Worm (Caenorhabditis elegans) whole organism, L2 larva: ENCODE results near the gene tpst-2.

Experiments
- C34F6.9 ChIP-seq: fragments of 150-350 bp; optimal IDR thresholded peaks from 2 replicates; lab custom pipeline; 2014; ENCODE audit warnings: missing biosample characterization, missing genetic modification characterization
- F13H6.1 ChIP-seq: sonication (generic microtip); optimal IDR thresholded peaks from 2 replicates; lab custom pipeline; 2016; ENCODE audit warnings: missing genetic modification characterization, missing compliant biosample characterization
- R02D3.7 ChIP-seq: fragments of 150-350 bp; optimal IDR thresholded peaks from 2 replicates; lab custom pipeline; 2014; ENCODE audit warnings: missing biosample characterization, missing genetic modification characterization
- Y55F3AM.14 ChIP-seq: fragments of 200-800 bp; sonication (Bioruptor generic); optimal IDR thresholded peaks from 2 replicates; lab custom pipeline; 2018; ENCODE audit warnings: mild to moderate bottlenecking, missing genetic modification characterization, missing compliant biosample characterization
- ZK546.5 ChIP-seq: sonication (generic microtip); optimal IDR thresholded peaks from 2 replicates; lab custom pipeline; 2017; ENCODE audit warnings: missing biosample characterization, missing genetic modification characterization
- alr-1 ChIP-seq: fragments of 150-350 bp; optimal IDR thresholded peaks from 2 replicates; lab custom pipeline; 2014; ENCODE audit warnings: missing biosample characterization, missing genetic modification characterization
- aly-2 ChIP-seq: fragments of 150-350 bp; optimal IDR thresholded peaks from 2 replicates; lab custom pipeline; 2014; ENCODE audit warnings: missing biosample characterization, missing genetic modification characterization
- ama-1 ChIP-seq: fragments of 150-350 bp; optimal IDR thresholded peaks from 2 replicates; lab custom pipeline; 2018; ENCODE audit warnings: inconsistent platforms
- ceh-16 ChIP-seq: fragments of 150-350 bp; optimal IDR thresholded peaks from 2 replicates; lab custom pipeline; 2014; ENCODE audit warnings: missing biosample characterization, missing genetic modification characterization
- ceh-82 ChIP-seq: fragments of 150-350 bp; optimal IDR thresholded peaks from 2 replicates; lab custom pipeline; 2014; ENCODE audit warnings: missing biosample characterization, missing genetic modification characterization
- crh-2 ChIP-seq: sonication (generic microtip); optimal IDR thresholded peaks from 2 replicates; lab custom pipeline; 2017; ENCODE audit warnings: missing biosample characterization, missing genetic modification characterization
- dmd-4 ChIP-seq: sonication (generic microtip); optimal IDR thresholded peaks from 2 replicates; lab custom pipeline; 2017; ENCODE audit warnings: missing biosample characterization, missing genetic modification characterization
- egl-27 ChIP-seq: sonication (generic microtip); optimal IDR thresholded peaks from 3 replicates; lab custom pipeline; 2017; ENCODE audit warnings: missing biosample characterization, missing genetic modification reagents, missing genetic modification characterization
- elt-1 ChIP-seq: fragments of 150-350 bp; optimal IDR thresholded peaks from 2 replicates; lab custom pipeline; 2014; ENCODE audit warnings: missing biosample characterization, missing genetic modification characterization
- elt-3 ChIP-seq: sonication (generic microtip); optimal IDR thresholded peaks from 2 replicates; lab custom pipeline; 2017; ENCODE audit warnings: missing biosample characterization, missing genetic modification characterization
- fos-1 ChIP-seq: fragments of 150-350 bp; optimal IDR thresholded peaks from 2 replicates; lab custom pipeline; 2014; ENCODE audit warnings: missing biosample characterization, missing genetic modification characterization
- gmeb-1 ChIP-seq: fragments of 150-350 bp; optimal IDR thresholded peaks from 2 replicates; lab custom pipeline; 2014; ENCODE audit warnings: missing biosample characterization, missing genetic modification characterization
- lin-11 ChIP-seq: fragments of 150-350 bp; sonication (generic microtip); optimal IDR thresholded peaks from 2 replicates; lab custom pipeline; 2014; ENCODE audit warnings: missing biosample characterization, missing genetic modification characterization, inconsistent platforms, mixed read lengths
- lin-13 ChIP-seq: fragments of 150-350 bp; optimal IDR thresholded peaks from 2 replicates; lab custom pipeline; 2014; ENCODE audit warnings: missing biosample characterization, missing genetic modification reagents, missing genetic modification characterization
- lin-39 ChIP-seq: fragments of 150-350 bp; optimal IDR thresholded peaks from 2 replicates; lab custom pipeline; 2014; ENCODE audit warnings: missing biosample characterization, missing genetic modification reagents, missing genetic modification characterization
- lsy-2 ChIP-seq, 2 experiments: fragments of 150-350 bp in 1 of 2; sonication (generic microtip) in 1 of 2; optimal IDR thresholded peaks; 2 replicates each; lab custom pipeline; 2014 to 2017; ENCODE audit warnings: missing biosample characterization in 2 of 2, missing genetic modification characterization in 2 of 2
- mab-5 ChIP-seq: fragments of 150-350 bp; optimal IDR thresholded peaks from 2 replicates; lab custom pipeline; 2014; ENCODE audit warnings: missing biosample characterization, missing genetic modification characterization
- mbf-1 ChIP-seq: sonication (generic microtip); optimal IDR thresholded peaks from 2 replicates; lab custom pipeline; 2017; ENCODE audit warnings: missing biosample characterization, missing genetic modification characterization
- mdl-1 ChIP-seq, 2 experiments: fragments of 150-350 bp in 1 of 2; sonication (generic microtip) in 1 of 2; optimal IDR thresholded peaks; 2 replicates each; lab custom pipeline; 2017; ENCODE audit warnings: missing biosample characterization in 2 of 2, missing genetic modification characterization in 2 of 2
- nhr-11 ChIP-seq: fragments of 150-350 bp; optimal IDR thresholded peaks from 2 replicates; lab custom pipeline; 2014; ENCODE audit warnings: missing biosample characterization, missing genetic modification characterization
- nhr-12 ChIP-seq: fragments of 150-350 bp; optimal IDR thresholded peaks from 2 replicates; lab custom pipeline; 2014; ENCODE audit warnings: missing biosample characterization, missing genetic modification characterization
- nhr-129 ChIP-seq: fragments of 150-350 bp; optimal IDR thresholded peaks from 2 replicates; lab custom pipeline; 2014; ENCODE audit warnings: missing biosample characterization, missing genetic modification characterization
- nhr-21 ChIP-seq: fragments of 150-350 bp; optimal IDR thresholded peaks from 2 replicates; lab custom pipeline; 2014; ENCODE audit warnings: missing biosample characterization, missing genetic modification characterization
- nhr-23 ChIP-seq: fragments of 150-350 bp; optimal IDR thresholded peaks from 2 replicates; lab custom pipeline; 2014; ENCODE audit warnings: missing biosample characterization, missing genetic modification reagents, missing genetic modification characterization
- nhr-237 ChIP-seq: fragments of 150-350 bp; optimal IDR thresholded peaks from 2 replicates; lab custom pipeline; 2014; ENCODE audit warnings: missing biosample characterization, missing genetic modification characterization
- nhr-25 ChIP-seq: fragments of 150-350 bp; sonication (generic microtip); optimal IDR thresholded peaks from 3 replicates; lab custom pipeline; 2014; ENCODE audit warnings: missing biosample characterization, missing genetic modification characterization
- nhr-77 ChIP-seq: fragments of 150-350 bp; optimal IDR thresholded peaks from 2 replicates; lab custom pipeline; 2014; ENCODE audit warnings: missing biosample characterization, missing genetic modification characterization
- peb-1 ChIP-seq: fragments of 150-350 bp; optimal IDR thresholded peaks from 2 replicates; lab custom pipeline; 2014; ENCODE audit warnings: missing biosample characterization, missing genetic modification characterization
- sem-4 ChIP-seq: fragments of 150-350 bp; optimal IDR thresholded peaks from 2 replicates; lab custom pipeline; 2014; ENCODE audit warnings: missing biosample characterization, missing genetic modification reagents, missing genetic modification characterization
- skn-1 ChIP-seq: sonication (generic microtip); optimal IDR thresholded peaks from 2 replicates; lab custom pipeline; 2017; ENCODE audit warnings: missing biosample characterization, missing genetic modification characterization
- sma-3 ChIP-seq: sonication (generic microtip); optimal IDR thresholded peaks from 2 replicates; lab custom pipeline; 2016; ENCODE audit warnings: missing genetic modification reagents, missing genetic modification characterization, missing compliant biosample characterization
- sma-9 ChIP-seq, 2 experiments: fragments of 150-350 bp in 1 of 2; sonication (generic microtip) in 1 of 2; optimal IDR thresholded peaks; 2 replicates each; lab custom pipeline; 2014 to 2016; ENCODE audit warnings: missing genetic modification characterization in 2 of 2, mild to moderate bottlenecking in 1 of 2, missing biosample characterization in 1 of 2, missing compliant biosample characterization in 1 of 2, missing genetic modification reagents in 1 of 2, moderate library complexity in 1 of 2
- snpc-4 ChIP-seq: fragments of 150-350 bp; optimal IDR thresholded peaks from 2 replicates; lab custom pipeline; 2014; ENCODE audit warnings: missing biosample characterization, missing genetic modification characterization
- unc-39 ChIP-seq: fragments of 150-350 bp; optimal IDR thresholded peaks from 2 replicates; lab custom pipeline; 2014; ENCODE audit warnings: missing biosample characterization, missing genetic modification characterization
- unc-55 ChIP-seq: fragments of 150-350 bp; sonication (generic microtip); optimal IDR thresholded peaks from 3 replicates; lab custom pipeline; 2014; ENCODE audit warnings: missing biosample characterization, missing genetic modification reagents, missing genetic modification characterization
- unc-62 ChIP-seq: fragments of 150-350 bp; optimal IDR thresholded peaks from 2 replicates; lab custom pipeline; 2014; ENCODE audit warnings: missing biosample characterization, missing genetic modification reagents, missing genetic modification characterization
- zag-1 ChIP-seq: fragments of 150-350 bp; optimal IDR thresholded peaks from 2 replicates; lab custom pipeline; 2014; ENCODE audit warnings: missing biosample characterization, missing genetic modification characterization
- ztf-1 ChIP-seq: fragments of 200-800 bp; sonication (Bioruptor generic); conservative IDR thresholded peaks from 2 replicates; pipeline ENCODE4 v1.3.6; 2022; ENCODE audit warnings: missing genetic modification characterization, missing compliant biosample characterization
- ztf-11 ChIP-seq: sonication (generic microtip); optimal IDR thresholded peaks from 2 replicates; lab custom pipeline; 2017; ENCODE audit warnings: missing biosample characterization, missing genetic modification characterization
- ztf-4 ChIP-seq: fragments of 150-350 bp; optimal IDR thresholded peaks from 2 replicates; lab custom pipeline; 2014; ENCODE audit warnings: missing biosample characterization, missing genetic modification characterization

The tpst-2 gene

DNA sequence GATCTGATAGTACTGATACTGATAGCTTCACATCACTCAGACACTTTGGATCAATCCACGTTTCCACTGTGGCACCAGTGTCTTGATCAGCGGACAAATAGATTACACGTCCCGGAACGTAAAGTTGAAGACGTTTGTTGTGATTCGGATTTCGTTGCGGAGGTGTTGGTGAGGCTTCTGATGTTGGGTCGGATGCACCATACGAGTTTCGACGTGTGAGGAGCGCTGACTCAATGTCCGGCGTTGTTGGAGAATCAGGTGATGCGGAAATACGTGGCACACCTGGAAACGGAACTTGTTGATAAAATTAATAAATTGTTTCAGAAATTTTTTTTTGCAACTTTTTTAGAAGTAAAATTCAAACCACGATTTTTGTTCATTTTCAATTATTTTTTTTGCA lies 7.7 kb downstream of the tpst-2 start, which contains the start of gene alh-11:
Gene alh-11 (minus strand): TSS at position 101 of the 400 bp plus-strand sequence.
- TF ChIP-seq ceh-82 (no peak), sma-9 (GFP tag; optimal IDR thresholded peaks at IDR 0.05; lab: Kevin White, UChicago) (no peak), sma-9 (tag; optimal IDR thresholded peaks at IDR 0.05; lab: Kevin White, UChicago) (no peak), unc-55 (GFP tag; lab: Kevin White, UChicago) (no peak), ama-1 (lab: Kevin White, UChicago) (no peak), aly-2 (no peak), mbf-1 (tag; lab: Kevin White, UChicago) (no peak), nhr-129 (tag; lab: Kevin White, UChicago) (no peak), crh-2 (tag; lab: Kevin White, UChicago) (no peak), unc-62 (no peak), dmd-4 (no peak), unc-39 (tag; lab: Kevin White, UChicago) (no peak), sem-4 (no peak), nhr-25 (tag; lab: Kevin White, UChicago) (no peak), ztf-1 (GFP tag; lab: Robert Waterston, UW) (no peak), egl-27 (tag; lab: Kevin White, UChicago) (no peak), nhr-12 (no peak), skn-1 (no peak)
- TF ChIP-seq, all 48 proteins: peak for 0

DNA sequence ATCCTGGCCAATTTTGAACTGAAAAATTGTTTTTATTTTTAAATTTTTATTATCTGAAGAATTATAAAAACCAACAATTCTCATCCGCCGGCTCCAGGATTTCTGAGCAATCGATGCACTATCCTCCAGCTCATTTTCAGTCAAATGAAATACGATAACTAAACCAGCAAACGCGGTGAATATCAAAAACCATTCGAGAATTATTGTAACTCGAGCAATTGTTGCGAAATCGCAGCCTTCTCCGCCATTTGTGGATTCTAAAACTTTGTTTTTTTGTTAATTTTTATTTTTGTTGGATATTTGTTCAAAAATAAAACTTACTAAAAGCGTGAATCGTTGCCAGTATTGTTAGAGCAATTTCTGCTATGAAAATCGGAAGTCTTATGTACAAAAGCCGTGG lies 11.4 kb downstream of the tpst-2 start:
- TF ChIP-seq lin-39 (tag; lab: Kevin White, UChicago) (no peak), Y55F3AM.14 (GFP tag; lab: Kevin White, UChicago) (no peak), elt-3 (tag; lab: Kevin White, UChicago) (no peak), fos-1 (no peak), C34F6.9 (no peak)

- TF ChIP-seq nhr-12, result no peak
- TF ChIP-seq elt-3 (tag; lab: Kevin White, UChicago), result no peak
- no peak for TF ChIP-seq ceh-82
- peak; percentile 72 for TF ChIP-seq crh-2 (tag; lab: Kevin White, UChicago)
- no peak for TF ChIP-seq R02D3.7 (tag; lab: Kevin White, UChicago)
- peak; percentile 55 for TF ChIP-seq sma-9 (GFP tag; optimal IDR thresholded peaks at IDR 0.05; lab: Kevin White, UChicago)
- no peak for TF ChIP-seq sma-9 (tag; optimal IDR thresholded peaks at IDR 0.05; lab: Kevin White, UChicago)
- peak; percentile 58 for TF ChIP-seq gmeb-1 (tag; lab: Kevin White, UChicago)
- TF ChIP-seq ama-1 (lab: Kevin White, UChicago), result no peak
- TF ChIP-seq elt-1 (tag; lab: Kevin White, UChicago), result no peak
- peak; percentile 72 for TF ChIP-seq sma-3 (GFP tag; lab: Kevin White, UChicago)
- peak; percentile 38 for TF ChIP-seq mab-5 (tag; lab: Kevin White, UChicago)
- TF ChIP-seq lin-13 (GFP tag; lab: Kevin White, UChicago), result peak; percentile 59
- peak; percentile 4 for TF ChIP-seq nhr-21
- peak; percentile 63 to 89 for TF ChIP-seq lsy-2 (tag; optimal IDR thresholded peaks at IDR 0.05; lab: Kevin White, UChicago)
- no peak for TF ChIP-seq Y55F3AM.14 (GFP tag; lab: Kevin White, UChicago)
- TF ChIP-seq snpc-4 (tag; lab: Kevin White, UChicago), result peak; percentile 8
- TF ChIP-seq unc-39 (tag; lab: Kevin White, UChicago), result no peak
- no peak for TF ChIP-seq ceh-16 (tag; lab: Kevin White, UChicago)
- TF ChIP-seq ZK546.5, result no peak
- TF ChIP-seq lin-11 (tag; lab: Kevin White, UChicago), result peak; percentile 80
- no peak for TF ChIP-seq alr-1 (tag; lab: Kevin White, UChicago)
- TF ChIP-seq peb-1 (tag; lab: Kevin White, UChicago), result no peak
- peak; percentile 62 for TF ChIP-seq nhr-25 (tag; lab: Kevin White, UChicago)
- TF ChIP-seq ztf-4 (tag; lab: Kevin White, UChicago), result no peak
- TF ChIP-seq ztf-1 (GFP tag; lab: Robert Waterston, UW), result no peak
- no peak for TF ChIP-seq nhr-23 (tag; lab: Kevin White, UChicago)
- no peak for TF ChIP-seq egl-27 (tag; lab: Kevin White, UChicago)
- peak; percentile 39 for TF ChIP-seq nhr-129 (tag; lab: Kevin White, UChicago)
- TF ChIP-seq C34F6.9, result peak; percentile 89
- peak; percentile 72 for TF ChIP-seq fos-1
- TF ChIP-seq ztf-11 (tag; lab: Kevin White, UChicago), result no peak
- TF ChIP-seq lin-39 (tag; lab: Kevin White, UChicago), result no peak
- no peak for TF ChIP-seq nhr-237 (tag; lab: Kevin White, UChicago)
- TF ChIP-seq nhr-77, result no peak
- TF ChIP-seq zag-1 (tag; lab: Kevin White, UChicago), result no peak
- TF ChIP-seq dmd-4, result no peak
- TF ChIP-seq unc-55 (GFP tag; lab: Kevin White, UChicago), result peak; percentile 90
- TF ChIP-seq mdl-1 (tag; optimal IDR thresholded peaks at IDR 0.05; lab: Kevin White, UChicago), result no peak
- no peak for TF ChIP-seq nhr-11
- peak; percentile 54 for TF ChIP-seq F13H6.1 (tag; lab: Kevin White, UChicago)
- no peak for TF ChIP-seq mbf-1 (tag; lab: Kevin White, UChicago)
- TF ChIP-seq, all 48 proteins: peak for 16
Observed at ce11 chrIII:783254-783753, 12.2 kb downstream of the tpst-2 start, which contains the start of the genes dagl-2 and ppm-1.G. dagl-2 (minus strand) TSS chrIII:783305. ppm-1.G (plus strand) TSS chrIII:783703.
